Worm (Caenorhabditis elegans) whole organism, mixed stage, embryonic: Measurements from ENCODE around the gene F15E6.4.

ENCODE experiments used
- M03D4.4 ChIP-seq: sonication (generic microtip); optimal IDR thresholded peaks from 2 replicates; lab custom pipeline; 2017; ENCODE audit warnings: mild to moderate bottlenecking, missing genetic modification characterization, missing compliant biosample characterization
- blmp-1 ChIP-seq: fragments of 150-350 bp; optimal IDR thresholded peaks from 2 replicates; lab custom pipeline; 2014; ENCODE audit warnings: missing biosample characterization, missing genetic modification characterization
- ceh-39 ChIP-seq: fragments of 150-350 bp; optimal IDR thresholded peaks from 2 replicates; lab custom pipeline; 2014; ENCODE audit warnings: missing biosample characterization, missing genetic modification characterization
- ceh-43 ChIP-seq: fragments of 200-800 bp; sonication (Bioruptor generic); optimal IDR thresholded peaks from 2 replicates; lab custom pipeline; 2018; ENCODE audit warnings: mild to moderate bottlenecking, missing genetic modification characterization, moderate library complexity, missing compliant biosample characterization
- ces-1 ChIP-seq: fragments of 150-350 bp; optimal IDR thresholded peaks from 2 replicates; lab custom pipeline; 2014; ENCODE audit warnings: missing biosample characterization, missing genetic modification reagents, missing genetic modification characterization
- cnd-1 ChIP-seq: fragments of 200-800 bp; sonication (Bioruptor generic); optimal IDR thresholded peaks from 2 replicates; lab custom pipeline; 2018; ENCODE audit warnings: mild to moderate bottlenecking, missing genetic modification characterization, missing compliant biosample characterization
- drap-1 ChIP-seq: fragments of 200-800 bp; sonication (Bioruptor generic); optimal IDR thresholded peaks from 3 replicates; lab custom pipeline; 2018; ENCODE audit warnings: mild to moderate bottlenecking, missing genetic modification characterization, missing compliant biosample characterization
- elt-1 ChIP-seq: sonication (generic microtip); optimal IDR thresholded peaks from 2 replicates; lab custom pipeline; 2017; ENCODE audit warnings: missing genetic modification characterization, mild to moderate bottlenecking, missing compliant biosample characterization, antibody characterized with exemption, moderate library complexity, borderline replicate concordance; ENCODE audit not compliant: insufficient read depth
- elt-3 ChIP-seq: fragments of 150-350 bp; optimal IDR thresholded peaks from 2 replicates; lab custom pipeline; 2014; ENCODE audit warnings: missing biosample characterization, missing genetic modification characterization
- flh-1 ChIP-seq: fragments of 200-800 bp; sonication (Bioruptor generic); optimal IDR thresholded peaks from 2 replicates; lab custom pipeline; 2018; ENCODE audit warnings: mild to moderate bottlenecking, missing genetic modification characterization, moderate library complexity, missing compliant biosample characterization
- ham-2 ChIP-seq: fragments of 200-800 bp; sonication (Bioruptor generic); optimal IDR thresholded peaks from 2 replicates; lab custom pipeline; 2018; ENCODE audit warnings: mild to moderate bottlenecking, missing genetic modification characterization, missing compliant biosample characterization
- hlh-1 ChIP-seq: fragments of 150-350 bp; optimal IDR thresholded peaks from 2 replicates; lab custom pipeline; 2014; ENCODE audit warnings: missing biosample characterization, missing genetic modification reagents, missing genetic modification characterization
- lin-13 ChIP-seq: fragments of 150-350 bp; optimal IDR thresholded peaks from 2 replicates; lab custom pipeline; 2014; ENCODE audit warnings: missing biosample characterization, missing genetic modification characterization
- lin-32 ChIP-seq: fragments of 200-800 bp; sonication (Bioruptor generic); optimal IDR thresholded peaks from 2 replicates; lab custom pipeline; 2018; ENCODE audit warnings: mild to moderate bottlenecking, missing genetic modification characterization, missing compliant biosample characterization
- lsy-2 ChIP-seq: fragments of 150-350 bp; optimal IDR thresholded peaks from 2 replicates; lab custom pipeline; 2014; ENCODE audit warnings: missing biosample characterization, missing genetic modification characterization
- mab-5 ChIP-seq: fragments of 150-350 bp; optimal IDR thresholded peaks from 2 replicates; lab custom pipeline; 2014; ENCODE audit warnings: missing biosample characterization, missing genetic modification characterization
- mls-2 ChIP-seq: sonication (generic microtip); optimal IDR thresholded peaks from 2 replicates; lab custom pipeline; 2016; ENCODE audit warnings: mild to moderate bottlenecking, missing genetic modification characterization, moderate library complexity, missing compliant biosample characterization
- nhr-12 ChIP-seq: fragments of 150-350 bp; optimal IDR thresholded peaks from 2 replicates; lab custom pipeline; 2014; ENCODE audit warnings: missing biosample characterization, missing genetic modification characterization
- nhr-2 ChIP-seq: fragments of 150-350 bp; optimal IDR thresholded peaks from 2 replicates; lab custom pipeline; 2014; ENCODE audit warnings: missing biosample characterization, missing genetic modification characterization
- nhr-237 ChIP-seq: fragments of 150-350 bp; optimal IDR thresholded peaks from 2 replicates; lab custom pipeline; 2014; ENCODE audit warnings: missing biosample characterization, missing genetic modification characterization
- nhr-28 ChIP-seq: fragments of 150-350 bp; optimal IDR thresholded peaks from 2 replicates; lab custom pipeline; 2014; ENCODE audit warnings: missing biosample characterization, missing genetic modification characterization
- nhr-76 ChIP-seq: sonication (generic microtip); optimal IDR thresholded peaks from 2 replicates; lab custom pipeline; 2017; ENCODE audit warnings: missing biosample characterization, missing genetic modification characterization
- pha-4 ChIP-seq: fragments of 150-350 bp; optimal IDR thresholded peaks from 2 replicates; lab custom pipeline; 2018; ENCODE audit warnings: missing biosample characterization, missing genetic modification reagents, missing genetic modification characterization
- sem-2 ChIP-seq: fragments of 200-800 bp; sonication (Bioruptor generic); optimal IDR thresholded peaks from 2 replicates; lab custom pipeline; 2018; ENCODE audit warnings: mild to moderate bottlenecking, missing genetic modification characterization, missing compliant biosample characterization
- snpc-4 ChIP-seq: fragments of 150-350 bp; optimal IDR thresholded peaks from 2 replicates; lab custom pipeline; 2014; ENCODE audit warnings: missing biosample characterization, missing genetic modification characterization
- sptf-1 ChIP-seq: sonication (generic microtip); optimal IDR thresholded peaks from 2 replicates; lab custom pipeline; 2017; ENCODE audit warnings: mild to moderate bottlenecking, missing genetic modification characterization, moderate library complexity, missing compliant biosample characterization
- tbx-8 ChIP-seq: fragments of 200-800 bp; sonication (Bioruptor generic); optimal IDR thresholded peaks from 2 replicates; lab custom pipeline; 2018; ENCODE audit warnings: mild to moderate bottlenecking, missing genetic modification characterization, moderate library complexity, missing compliant biosample characterization
- unc-39 ChIP-seq: fragments of 150-350 bp; optimal IDR thresholded peaks from 2 replicates; lab custom pipeline; 2014; ENCODE audit warnings: missing biosample characterization, missing genetic modification characterization
- unc-62 ChIP-seq: fragments of 150-350 bp; optimal IDR thresholded peaks from 2 replicates; lab custom pipeline; 2014; ENCODE audit warnings: missing biosample characterization, missing genetic modification reagents, missing genetic modification characterization
- zip-8 ChIP-seq: fragments of 150-350 bp; optimal IDR thresholded peaks from 2 replicates; lab custom pipeline; 2014; ENCODE audit warnings: missing biosample characterization, missing genetic modification characterization
- ztf-11 ChIP-seq: fragments of 150-350 bp; optimal IDR thresholded peaks from 2 replicates; lab custom pipeline; 2014; ENCODE audit warnings: missing biosample characterization, missing genetic modification characterization

F15E6.4 gene

ce11 chrIV:4247770-4248169 is 43.5 kb upstream of the F15E6.4 start, which contains the start of gene ama-1:
Gene ama-1, plus strand, starts transcription at chrIV:4248070.
- no peak for TF ChIP-seq tbx-8 (GFP tag; lab: Kevin White, UChicago)
- TF ChIP-seq hlh-1 (tag; lab: Kevin White, UChicago) = no peak
- TF ChIP-seq mab-5 = no peak
- no peak for TF ChIP-seq drap-1 (GFP tag; lab: Kevin White, UChicago)
- TF ChIP-seq sem-2 = no peak
- TF ChIP-seq blmp-1 = no peak
- TF ChIP-seq ceh-39 (tag; lab: Kevin White, UChicago) = no peak
- no peak for TF ChIP-seq lin-13
- no peak for TF ChIP-seq snpc-4 (tag; lab: Kevin White, UChicago)
- no peak for TF ChIP-seq nhr-2 (tag; lab: Kevin White, UChicago)
- TF ChIP-seq nhr-237 (tag; lab: Kevin White, UChicago) = no peak
- no peak for TF ChIP-seq M03D4.4
- no peak for TF ChIP-seq lin-32 (GFP tag; lab: Kevin White, UChicago)
- no peak for TF ChIP-seq nhr-76
- TF ChIP-seq cnd-1 (tag; lab: Kevin White, UChicago) = no peak
- no peak for TF ChIP-seq zip-8 (tag; lab: Kevin White, UChicago)
- no peak for TF ChIP-seq nhr-28 (tag; lab: Kevin White, UChicago)

ce11 chrIV:4254989-4255582 is 36.2 kb upstream of the F15E6.4 start:
- TF ChIP-seq zip-8 (tag; lab: Kevin White, UChicago) = no peak
- TF ChIP-seq pha-4 (tag; lab: Kevin White, UChicago) = no peak
- no peak for TF ChIP-seq nhr-237 (tag; lab: Kevin White, UChicago)
- no peak for TF ChIP-seq ceh-39 (tag; lab: Kevin White, UChicago)
- TF ChIP-seq sptf-1 (tag; lab: Kevin White, UChicago) = no peak
- no peak for TF ChIP-seq nhr-12
- TF ChIP-seq flh-1 = no peak
- TF ChIP-seq cnd-1 (tag; lab: Kevin White, UChicago) = no peak
- no peak for TF ChIP-seq lsy-2 (tag; lab: Kevin White, UChicago)
- TF ChIP-seq hlh-1 (tag; lab: Kevin White, UChicago) = no peak
- no peak for TF ChIP-seq M03D4.4
- no peak for TF ChIP-seq snpc-4 (tag; lab: Kevin White, UChicago)
- no peak for TF ChIP-seq ztf-11 (tag; lab: Kevin White, UChicago)
- TF ChIP-seq nhr-2 (tag; lab: Kevin White, UChicago) = no peak
- TF ChIP-seq lin-32 (GFP tag; lab: Kevin White, UChicago) = no peak
- TF ChIP-seq sem-2 = no peak
- no peak for TF ChIP-seq blmp-1
- no peak for TF ChIP-seq ham-2 (GFP tag; lab: Kevin White, UChicago)

ce11 chrIV:4259433-4259832 is 31.8 kb upstream of the F15E6.4 start:
- TF ChIP-seq ham-2 (GFP tag; lab: Kevin White, UChicago) (no peak), elt-3 (no peak), lin-13 (no peak), snpc-4 (tag; lab: Kevin White, UChicago) (no peak), nhr-237 (tag; lab: Kevin White, UChicago) (no peak), unc-39 (tag; lab: Kevin White, UChicago) (no peak), sem-2 (no peak), flh-1 (no peak), pha-4 (tag; lab: Kevin White, UChicago) (no peak)

- TF ChIP-seq nhr-2 (tag; lab: Kevin White, UChicago) = no peak
- no peak for TF ChIP-seq blmp-1
- no peak for TF ChIP-seq lin-32 (GFP tag; lab: Kevin White, UChicago)
- no peak for TF ChIP-seq elt-1 (tag; lab: Kevin White, UChicago)
- no peak for TF ChIP-seq unc-39 (tag; lab: Kevin White, UChicago)
- no peak for TF ChIP-seq ham-2 (GFP tag; lab: Kevin White, UChicago)
- TF ChIP-seq M03D4.4 = no peak
- no peak for TF ChIP-seq ceh-43 (GFP tag; lab: Kevin White, UChicago)
- no peak for TF ChIP-seq lin-13
- TF ChIP-seq ces-1 (GFP tag; lab: Kevin White, UChicago) = no peak
- TF ChIP-seq sptf-1 (tag; lab: Kevin White, UChicago) = no peak
- no peak for TF ChIP-seq snpc-4 (tag; lab: Kevin White, UChicago)
- TF ChIP-seq, all 35 proteins: peak for 0
Measured at ce11 chrIV:4262993-4263392, 28.3 kb upstream of the F15E6.4 start, which contains the start of gene col-33. Gene col-33, plus strand, starts transcription at chrIV:4263293.

ce11 chrIV:4264649-4265048 is 26.6 kb upstream of the F15E6.4 start:
- TF ChIP-seq nhr-76 = no peak
- TF ChIP-seq lsy-2 (tag; lab: Kevin White, UChicago) = no peak
- TF ChIP-seq sem-2 = no peak
- no peak for TF ChIP-seq unc-62 (GFP tag; lab: Kevin White, UChicago)
- no peak for TF ChIP-seq ceh-39 (tag; lab: Kevin White, UChicago)
- TF ChIP-seq drap-1 (GFP tag; lab: Kevin White, UChicago) = no peak
- TF ChIP-seq mls-2 (tag; lab: Kevin White, UChicago) = no peak
- no peak for TF ChIP-seq ztf-11 (tag; lab: Kevin White, UChicago)
- no peak for TF ChIP-seq ham-2 (GFP tag; lab: Kevin White, UChicago)
- TF ChIP-seq hlh-1 (tag; lab: Kevin White, UChicago) = no peak
